Worm (Caenorhabditis elegans) whole organism, L2 larva: Measurements from ENCODE around the gene F47D2.11.

ENCODE experiments used
- C34F6.9 ChIP-seq: fragments of 150-350 bp; optimal IDR thresholded peaks from 2 replicates; lab custom pipeline; 2014; ENCODE audit warnings: missing biosample characterization, missing genetic modification characterization
- F13H6.1 ChIP-seq: sonication (generic microtip); optimal IDR thresholded peaks from 2 replicates; lab custom pipeline; 2016; ENCODE audit warnings: missing genetic modification characterization, missing compliant biosample characterization
- Y55F3AM.14 ChIP-seq: fragments of 200-800 bp; sonication (Bioruptor generic); optimal IDR thresholded peaks from 2 replicates; lab custom pipeline; 2018; ENCODE audit warnings: mild to moderate bottlenecking, missing genetic modification characterization, missing compliant biosample characterization
- ZK546.5 ChIP-seq: sonication (generic microtip); optimal IDR thresholded peaks from 2 replicates; lab custom pipeline; 2017; ENCODE audit warnings: missing biosample characterization, missing genetic modification characterization
- alr-1 ChIP-seq: fragments of 150-350 bp; optimal IDR thresholded peaks from 2 replicates; lab custom pipeline; 2014; ENCODE audit warnings: missing biosample characterization, missing genetic modification characterization
- ama-1 ChIP-seq: fragments of 150-350 bp; optimal IDR thresholded peaks from 2 replicates; lab custom pipeline; 2018; ENCODE audit warnings: inconsistent platforms
- blmp-1 ChIP-seq: sonication (generic microtip); optimal IDR thresholded peaks from 2 replicates; lab custom pipeline; 2017; ENCODE audit warnings: missing genetic modification characterization, mild to moderate bottlenecking, missing compliant biosample characterization, antibody characterized with exemption, moderate library complexity; ENCODE audit not compliant: insufficient read depth
- ceh-16 ChIP-seq: fragments of 150-350 bp; optimal IDR thresholded peaks from 2 replicates; lab custom pipeline; 2014; ENCODE audit warnings: missing biosample characterization, missing genetic modification characterization
- ceh-82 ChIP-seq: fragments of 150-350 bp; optimal IDR thresholded peaks from 2 replicates; lab custom pipeline; 2014; ENCODE audit warnings: missing biosample characterization, missing genetic modification characterization
- crh-2 ChIP-seq: sonication (generic microtip); optimal IDR thresholded peaks from 2 replicates; lab custom pipeline; 2017; ENCODE audit warnings: missing biosample characterization, missing genetic modification characterization
- dmd-4 ChIP-seq: sonication (generic microtip); optimal IDR thresholded peaks from 2 replicates; lab custom pipeline; 2017; ENCODE audit warnings: missing biosample characterization, missing genetic modification characterization
- egl-27 ChIP-seq: sonication (generic microtip); optimal IDR thresholded peaks from 3 replicates; lab custom pipeline; 2017; ENCODE audit warnings: missing biosample characterization, missing genetic modification reagents, missing genetic modification characterization
- elt-1 ChIP-seq: fragments of 150-350 bp; optimal IDR thresholded peaks from 2 replicates; lab custom pipeline; 2014; ENCODE audit warnings: missing biosample characterization, missing genetic modification characterization
- elt-3 ChIP-seq: sonication (generic microtip); optimal IDR thresholded peaks from 2 replicates; lab custom pipeline; 2017; ENCODE audit warnings: missing biosample characterization, missing genetic modification characterization
- fos-1 ChIP-seq: fragments of 150-350 bp; optimal IDR thresholded peaks from 2 replicates; lab custom pipeline; 2014; ENCODE audit warnings: missing biosample characterization, missing genetic modification characterization
- gmeb-1 ChIP-seq: fragments of 150-350 bp; optimal IDR thresholded peaks from 2 replicates; lab custom pipeline; 2014; ENCODE audit warnings: missing biosample characterization, missing genetic modification characterization
- lin-13 ChIP-seq: fragments of 150-350 bp; optimal IDR thresholded peaks from 2 replicates; lab custom pipeline; 2014; ENCODE audit warnings: missing biosample characterization, missing genetic modification reagents, missing genetic modification characterization
- lin-39 ChIP-seq: fragments of 150-350 bp; optimal IDR thresholded peaks from 2 replicates; lab custom pipeline; 2014; ENCODE audit warnings: missing biosample characterization, missing genetic modification reagents, missing genetic modification characterization
- mab-5 ChIP-seq: fragments of 150-350 bp; optimal IDR thresholded peaks from 2 replicates; lab custom pipeline; 2014; ENCODE audit warnings: missing biosample characterization, missing genetic modification characterization
- mbf-1 ChIP-seq: sonication (generic microtip); optimal IDR thresholded peaks from 2 replicates; lab custom pipeline; 2017; ENCODE audit warnings: missing biosample characterization, missing genetic modification characterization
- mdl-1 ChIP-seq, 2 experiments: fragments of 150-350 bp in 1 of 2; sonication (generic microtip) in 1 of 2; optimal IDR thresholded peaks; 2 replicates each; lab custom pipeline; 2017; ENCODE audit warnings: missing biosample characterization in 2 of 2, missing genetic modification characterization in 2 of 2
- nhr-10 ChIP-seq: sonication (generic microtip); optimal IDR thresholded peaks from 2 replicates; lab custom pipeline; 2017; ENCODE audit warnings: missing biosample characterization, missing genetic modification characterization
- nhr-11 ChIP-seq: fragments of 150-350 bp; optimal IDR thresholded peaks from 2 replicates; lab custom pipeline; 2014; ENCODE audit warnings: missing biosample characterization, missing genetic modification characterization
- nhr-12 ChIP-seq: fragments of 150-350 bp; optimal IDR thresholded peaks from 2 replicates; lab custom pipeline; 2014; ENCODE audit warnings: missing biosample characterization, missing genetic modification characterization
- nhr-129 ChIP-seq: fragments of 150-350 bp; optimal IDR thresholded peaks from 2 replicates; lab custom pipeline; 2014; ENCODE audit warnings: missing biosample characterization, missing genetic modification characterization
- nhr-21 ChIP-seq: fragments of 150-350 bp; optimal IDR thresholded peaks from 2 replicates; lab custom pipeline; 2014; ENCODE audit warnings: missing biosample characterization, missing genetic modification characterization
- nhr-25 ChIP-seq: fragments of 150-350 bp; sonication (generic microtip); optimal IDR thresholded peaks from 3 replicates; lab custom pipeline; 2014; ENCODE audit warnings: missing biosample characterization, missing genetic modification characterization
- nhr-6 ChIP-seq: fragments of 150-350 bp; optimal IDR thresholded peaks from 2 replicates; lab custom pipeline; 2014; ENCODE audit warnings: missing biosample characterization, missing genetic modification characterization
- peb-1 ChIP-seq: fragments of 150-350 bp; optimal IDR thresholded peaks from 2 replicates; lab custom pipeline; 2014; ENCODE audit warnings: missing biosample characterization, missing genetic modification characterization
- sem-4 ChIP-seq: fragments of 150-350 bp; optimal IDR thresholded peaks from 2 replicates; lab custom pipeline; 2014; ENCODE audit warnings: missing biosample characterization, missing genetic modification reagents, missing genetic modification characterization
- skn-1 ChIP-seq: sonication (generic microtip); optimal IDR thresholded peaks from 2 replicates; lab custom pipeline; 2017; ENCODE audit warnings: missing biosample characterization, missing genetic modification characterization
- sma-9 ChIP-seq, 2 experiments: fragments of 150-350 bp in 1 of 2; sonication (generic microtip) in 1 of 2; optimal IDR thresholded peaks; 2 replicates each; lab custom pipeline; 2014 to 2016; ENCODE audit warnings: missing genetic modification characterization in 2 of 2, mild to moderate bottlenecking in 1 of 2, missing biosample characterization in 1 of 2, missing compliant biosample characterization in 1 of 2, missing genetic modification reagents in 1 of 2, moderate library complexity in 1 of 2
- snpc-4 ChIP-seq: fragments of 150-350 bp; optimal IDR thresholded peaks from 2 replicates; lab custom pipeline; 2014; ENCODE audit warnings: missing biosample characterization, missing genetic modification characterization
- unc-55 ChIP-seq: fragments of 150-350 bp; sonication (generic microtip); optimal IDR thresholded peaks from 3 replicates; lab custom pipeline; 2014; ENCODE audit warnings: missing biosample characterization, missing genetic modification reagents, missing genetic modification characterization
- zag-1 ChIP-seq: fragments of 150-350 bp; optimal IDR thresholded peaks from 2 replicates; lab custom pipeline; 2014; ENCODE audit warnings: missing biosample characterization, missing genetic modification characterization
- ztf-1 ChIP-seq: fragments of 200-800 bp; sonication (Bioruptor generic); conservative IDR thresholded peaks from 2 replicates; pipeline ENCODE4 v1.3.6; 2022; ENCODE audit warnings: missing genetic modification characterization, missing compliant biosample characterization
- ztf-11 ChIP-seq: sonication (generic microtip); optimal IDR thresholded peaks from 2 replicates; lab custom pipeline; 2017; ENCODE audit warnings: missing biosample characterization, missing genetic modification characterization
- ztf-4 ChIP-seq: fragments of 150-350 bp; optimal IDR thresholded peaks from 2 replicates; lab custom pipeline; 2014; ENCODE audit warnings: missing biosample characterization, missing genetic modification characterization

F47D2.11 gene

DNA sequence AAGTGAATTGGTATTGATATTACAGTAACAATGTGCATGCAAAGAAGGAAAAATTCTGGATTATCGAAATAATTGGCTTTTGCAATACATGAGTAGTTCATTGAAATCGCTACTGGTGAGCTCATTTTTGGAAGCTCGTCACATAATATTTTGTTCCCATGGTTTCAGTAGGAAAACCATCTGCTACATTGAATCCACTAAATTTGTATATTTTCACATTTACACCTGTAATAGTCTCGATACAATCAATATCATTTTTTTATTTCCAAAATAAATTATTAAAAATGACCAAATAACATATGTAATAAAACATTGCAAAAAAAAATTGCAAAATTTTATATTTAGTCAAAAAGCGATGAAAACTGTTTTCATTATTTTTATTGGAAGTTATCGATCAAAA is 19.2 kb upstream of the F47D2.11 start, which contains the start of gene srh-192:
Gene srh-192 (minus strand): TSS at position 101 of the 400 bp plus-strand sequence.
- TF ChIP-seq zag-1 (no peak), ama-1 (lab: Kevin White, UChicago) (no peak), C34F6.9 (tag; lab: Kevin White, UChicago) (no peak), mdl-1 (tag; optimal IDR thresholded peaks at IDR 0.05; lab: Kevin White, UChicago) (no peak), elt-1 (no peak), nhr-6 (tag; lab: Kevin White, UChicago) (no peak), mbf-1 (no peak), ZK546.5 (tag; lab: Kevin White, UChicago) (no peak), blmp-1 (tag; lab: Kevin White, UChicago) (no peak), sem-4 (tag; lab: Kevin White, UChicago) (no peak), ceh-82 (tag; lab: Kevin White, UChicago) (no peak), nhr-21 (no peak), nhr-129 (tag; lab: Kevin White, UChicago) (no peak), nhr-25 (tag; lab: Kevin White, UChicago) (no peak), lin-13 (GFP tag; lab: Kevin White, UChicago) (no peak), fos-1 (tag; lab: Kevin White, UChicago) (no peak), ztf-1 (GFP tag; lab: Robert Waterston, UW) (no peak), ceh-16 (tag; lab: Kevin White, UChicago) (no peak)

DNA sequence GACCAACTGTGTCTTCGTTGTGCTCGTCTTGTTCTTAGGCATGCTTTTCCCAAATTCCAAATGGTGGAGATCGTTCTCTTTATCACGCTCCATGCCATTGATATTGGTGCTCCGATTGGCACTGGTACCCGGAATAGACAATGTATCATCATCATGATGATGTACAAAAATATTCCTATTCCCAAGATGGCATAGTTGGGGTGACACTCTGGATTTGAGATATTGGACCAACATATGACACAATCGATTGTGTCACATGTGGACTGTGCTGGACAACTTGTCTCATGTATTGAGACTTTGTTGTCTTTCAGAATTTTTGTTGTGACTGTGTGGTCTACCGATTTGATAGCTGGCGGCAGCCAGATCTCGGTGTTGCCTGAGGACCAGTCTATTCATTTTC is 8.4 kb upstream of the F47D2.11 start:
- TF ChIP-seq unc-55 (no peak), sma-9 (GFP tag; optimal IDR thresholded peaks at IDR 0.05; lab: Kevin White, UChicago) (no peak), sma-9 (tag; optimal IDR thresholded peaks at IDR 0.05; lab: Kevin White, UChicago) (no peak), ZK546.5 (tag; lab: Kevin White, UChicago) (no peak), mbf-1 (no peak), F13H6.1 (no peak), Y55F3AM.14 (GFP tag; lab: Kevin White, UChicago) (no peak), gmeb-1 (tag; lab: Kevin White, UChicago) (no peak), ceh-82 (tag; lab: Kevin White, UChicago) (no peak), peb-1 (tag; lab: Kevin White, UChicago) (no peak), mdl-1 (tag; optimal IDR thresholded peaks at IDR 0.05; lab: Kevin White, UChicago) (no peak), egl-27 (tag; lab: Kevin White, UChicago) (no peak), nhr-10 (no peak)

DNA sequence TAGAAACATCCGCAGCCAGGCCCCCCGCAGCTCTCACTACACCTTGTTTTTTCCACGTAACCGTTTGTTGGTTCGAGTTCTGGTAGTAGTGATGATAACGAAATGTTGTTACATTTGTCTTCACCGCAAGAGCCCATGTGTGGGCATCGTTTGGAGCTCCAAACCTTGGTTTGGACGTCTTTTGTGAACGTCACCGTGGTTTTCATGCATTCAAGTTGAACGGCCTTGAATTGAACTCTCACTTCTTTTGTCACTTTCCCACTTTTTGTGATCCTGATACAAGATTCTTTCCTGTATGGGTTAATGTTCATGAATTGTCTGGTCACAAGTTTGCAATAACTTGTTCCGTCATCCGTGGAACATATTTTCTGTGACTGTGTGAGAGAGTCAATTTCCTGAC is 8.0 kb upstream of the F47D2.11 start:
- TF ChIP-seq nhr-25 (tag; lab: Kevin White, UChicago) (no peak), ama-1 (lab: Kevin White, UChicago) (no peak), mdl-1 (tag; optimal IDR thresholded peaks at IDR 0.05; lab: Kevin White, UChicago) (no peak), zag-1 (no peak), alr-1 (tag; lab: Kevin White, UChicago) (no peak), egl-27 (tag; lab: Kevin White, UChicago) (no peak), sem-4 (tag; lab: Kevin White, UChicago) (no peak), nhr-10 (no peak), nhr-6 (tag; lab: Kevin White, UChicago) (no peak), unc-55 (no peak), lin-39 (tag; lab: Kevin White, UChicago) (no peak), elt-1 (no peak), nhr-11 (tag; lab: Kevin White, UChicago) (no peak), ztf-1 (GFP tag; lab: Robert Waterston, UW) (no peak), peb-1 (tag; lab: Kevin White, UChicago) (no peak), ztf-4 (no peak), ztf-11 (tag; lab: Kevin White, UChicago) (no peak), mbf-1 (no peak), elt-3 (tag; lab: Kevin White, UChicago) (no peak), ZK546.5 (tag; lab: Kevin White, UChicago) (no peak)

ce11 chrV:4302842-4303241 is 7.0 kb upstream of the F47D2.11 start:
- TF ChIP-seq nhr-25 (tag; lab: Kevin White, UChicago) (no peak), mbf-1 (no peak), C34F6.9 (tag; lab: Kevin White, UChicago) (no peak), alr-1 (tag; lab: Kevin White, UChicago) (no peak), mab-5 (tag; lab: Kevin White, UChicago) (no peak), snpc-4 (tag; lab: Kevin White, UChicago) (no peak), lin-13 (GFP tag; lab: Kevin White, UChicago) (no peak), ZK546.5 (tag; lab: Kevin White, UChicago) (no peak), skn-1 (tag; lab: Kevin White, UChicago) (no peak), F13H6.1 (no peak), ztf-11 (tag; lab: Kevin White, UChicago) (no peak), gmeb-1 (tag; lab: Kevin White, UChicago) (no peak), dmd-4 (tag; lab: Kevin White, UChicago) (no peak), crh-2 (tag; lab: Kevin White, UChicago) (no peak), nhr-12 (tag; lab: Kevin White, UChicago) (no peak)
- TF ChIP-seq, all 48 proteins: peak for 0
